Worm (Caenorhabditis elegans) whole organism, early embryonic: ENCODE measurements around the gene cht-3.

Source experiments
- B0310.2 ChIP-seq: sonication (generic microtip); optimal IDR thresholded peaks from 2 replicates; lab custom pipeline; 2016; ENCODE audit warnings: mild to moderate bottlenecking, missing genetic modification characterization, missing compliant biosample characterization
- F13C5.2 ChIP-seq: sonication (generic microtip); optimal IDR thresholded peaks from 2 replicates; lab custom pipeline; 2017; ENCODE audit warnings: mild to moderate bottlenecking, missing genetic modification characterization, inconsistent platforms, missing compliant biosample characterization
- aly-1 ChIP-seq: sonication (generic microtip); optimal IDR thresholded peaks from 2 replicates; lab custom pipeline; 2016; ENCODE audit warnings: missing genetic modification characterization, missing compliant biosample characterization
- ama-1 ChIP-seq: fragments of 150-350 bp; optimal IDR thresholded peaks from 2 replicates; lab custom pipeline; 2014
- ceh-13 ChIP-seq: fragments of 200-800 bp; sonication (Bioruptor generic); optimal IDR thresholded peaks from 2 replicates; lab custom pipeline; 2018; ENCODE audit warnings: mild to moderate bottlenecking, missing genetic modification characterization, missing compliant biosample characterization
- ceh-36 ChIP-seq: sonication (generic microtip); optimal IDR thresholded peaks from 2 replicates; lab custom pipeline; 2016; ENCODE audit warnings: missing genetic modification characterization, inconsistent platforms, missing compliant biosample characterization
- ets-7 ChIP-seq: sonication (generic microtip); optimal IDR thresholded peaks from 2 replicates; lab custom pipeline; 2016; ENCODE audit warnings: missing genotype, missing genetic modification characterization, missing compliant biosample characterization
- flt-1 ChIP-seq: fragments of 200-800 bp; sonication (Bioruptor generic); IDR thresholded peaks from 2 replicates; pipeline ENCODE4 v1.3.6; 2022; ENCODE audit warnings: missing genetic modification characterization, missing compliant biosample characterization
- hmbx-1 ChIP-seq: sonication (generic microtip); optimal IDR thresholded peaks from 2 replicates; lab custom pipeline; 2016; ENCODE audit warnings: mild to moderate bottlenecking, missing genetic modification characterization, missing compliant biosample characterization
- hmg-4 ChIP-seq: fragments of 200-800 bp; sonication (Bioruptor generic); optimal IDR thresholded peaks from 2 replicates; lab custom pipeline; 2018; ENCODE audit warnings: mild to moderate bottlenecking, missing genetic modification characterization, missing compliant biosample characterization
- hnd-1 ChIP-seq: sonication (generic microtip); optimal IDR thresholded peaks from 2 replicates; lab custom pipeline; 2016; ENCODE audit warnings: missing genetic modification characterization, missing compliant biosample characterization
- pes-1 ChIP-seq: fragments of 200-800 bp; sonication (Bioruptor generic); IDR thresholded peaks from 2 replicates; pipeline ENCODE4 v1.3.6; 2022; ENCODE audit warnings: missing genetic modification reagents, missing genetic modification characterization, missing compliant biosample characterization
- scrt-1 ChIP-seq: fragments of 200-800 bp; sonication (Bioruptor generic); IDR thresholded peaks from 2 replicates; pipeline ENCODE4 v1.3.6; 2022; ENCODE audit warnings: missing genetic modification characterization, missing compliant biosample characterization
- sea-1 ChIP-seq: fragments of 200-800 bp; sonication (Bioruptor generic); conservative IDR thresholded peaks from 2 replicates; pipeline ENCODE4 v1.3.6; 2022; ENCODE audit warnings: missing genetic modification characterization, missing compliant biosample characterization
- tbx-11 ChIP-seq: fragments of 200-800 bp; sonication (Bioruptor generic); IDR thresholded peaks from 2 replicates; pipeline ENCODE4 v1.3.6; 2022; ENCODE audit warnings: missing genetic modification characterization, missing compliant biosample characterization
- tbx-37 ChIP-seq: fragments of 200-800 bp; sonication (Bioruptor generic); conservative IDR thresholded peaks from 2 replicates; pipeline ENCODE4 v1.3.6; 2022; ENCODE audit warnings: missing genetic modification reagents, missing genetic modification characterization, missing compliant biosample characterization
- tra-4 ChIP-seq: sonication (generic microtip); optimal IDR thresholded peaks from 2 replicates; lab custom pipeline; 2017; ENCODE audit warnings: missing genetic modification characterization, missing compliant biosample characterization

Gene cht-3

DNA sequence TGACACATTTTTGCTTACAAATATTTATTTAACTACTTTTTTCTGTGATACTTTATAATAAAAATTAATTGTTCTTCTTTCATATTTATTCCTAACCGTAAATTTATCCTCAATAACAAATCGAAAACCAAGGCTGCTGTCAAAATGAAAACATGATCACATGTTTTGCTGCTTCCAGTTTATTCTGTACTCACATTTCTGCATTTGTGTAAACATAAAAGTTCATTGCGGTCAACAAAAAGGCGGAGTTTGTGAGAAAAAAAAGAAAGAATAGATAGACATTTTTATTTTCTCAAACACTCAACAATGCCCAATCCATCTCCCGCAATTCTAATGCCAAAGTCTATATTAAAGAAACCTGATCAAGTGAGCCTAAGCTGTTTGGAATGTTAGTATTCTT is 32.4 kb downstream of the cht-3 start, which contains the start of gene C06G3.3:
C06G3.3 (plus strand) TSS at position 301 of the 400 bp plus-strand sequence.
- no peak for TF ChIP-seq hmbx-1 (tag; lab: Kevin White, UChicago)
- TF ChIP-seq tbx-37 (GFP tag; lab: Robert Waterston, UW) = no peak
- TF ChIP-seq ceh-13 (GFP tag; lab: Kevin White, UChicago) = no peak
- TF ChIP-seq ets-7 (tag; lab: Kevin White, UChicago) = no peak
- TF ChIP-seq hmg-4 (GFP tag; lab: Kevin White, UChicago) = no peak
- no peak for TF ChIP-seq ama-1 (lab: Kevin White, UChicago)
- TF ChIP-seq B0310.2 = no peak

ce11 chrIV:7036790-7037189 is 33.4 kb downstream of the cht-3 start, which contains the start of gene ufl-1:
TSS of gene ufl-1 (minus strand) at chrIV:7036859.
- no peak for TF ChIP-seq flt-1
- TF ChIP-seq ama-1 (lab: Kevin White, UChicago) = no peak
- TF ChIP-seq tbx-37 (GFP tag; lab: Robert Waterston, UW) = no peak
- TF ChIP-seq sea-1 (GFP tag; lab: Robert Waterston, UW) = no peak
- TF ChIP-seq hmbx-1 (tag; lab: Kevin White, UChicago) = no peak
- no peak for TF ChIP-seq hmg-4 (GFP tag; lab: Kevin White, UChicago)
- TF ChIP-seq ets-7 (tag; lab: Kevin White, UChicago) = no peak
- TF ChIP-seq B0310.2 = no peak

DNA sequence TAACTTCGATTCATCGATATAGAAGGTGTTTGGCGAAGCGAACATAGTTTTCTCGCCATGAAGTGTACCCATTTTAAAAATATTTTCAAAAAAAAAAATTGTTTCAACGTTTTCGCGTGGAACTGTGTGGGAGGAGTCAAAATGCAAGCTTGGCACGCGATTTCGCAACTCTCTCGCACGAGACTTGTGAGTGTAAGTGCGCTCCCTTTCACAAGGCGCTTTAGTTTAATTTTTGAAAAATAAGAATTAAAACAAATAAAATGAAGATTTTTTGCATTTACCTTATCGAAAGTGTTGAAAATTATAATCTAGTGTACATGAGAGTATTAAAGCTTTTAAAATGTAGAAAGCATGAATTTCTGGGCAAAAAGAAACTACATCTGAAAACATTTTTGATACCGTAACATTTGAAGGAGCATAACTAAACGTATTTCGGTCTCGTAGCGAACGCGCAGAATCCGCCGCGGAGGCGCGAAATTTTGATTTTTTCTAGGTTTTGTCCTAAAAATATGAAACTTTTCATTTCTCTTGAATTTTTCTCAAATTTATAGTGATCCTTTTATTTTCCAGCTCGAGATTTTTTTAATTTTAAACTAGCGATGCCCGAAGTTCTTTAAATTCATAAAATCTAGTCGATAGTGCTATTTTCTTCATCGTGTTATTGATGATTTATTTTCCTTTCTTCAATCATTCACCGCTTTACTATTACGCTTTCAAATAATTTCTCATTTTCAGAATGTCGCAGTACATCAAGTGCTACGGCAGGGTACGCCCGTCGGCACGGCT is 36.2 kb downstream of the cht-3 start, which contains the start of the genes cogc-2 and klp-18:
cogc-2 (minus strand) TSS at position 105 of the 786 bp plus-strand sequence.
klp-18 (plus strand) TSS at position 736 of the 786 bp plus-strand sequence.
- peak; percentile 38 for TF ChIP-seq aly-1 (tag; lab: Kevin White, UChicago)
- TF ChIP-seq pes-1 (GFP tag; lab: Robert Waterston, UW) = peak; percentile 72
- TF ChIP-seq ceh-13 (GFP tag; lab: Kevin White, UChicago) = peak; percentile 2
- no peak for TF ChIP-seq tra-4 (tag; lab: Kevin White, UChicago)
- peak; percentile 50; the same call in 1 of the 2 replicates for TF ChIP-seq tbx-11
- peak; percentile 7 for TF ChIP-seq hmbx-1 (tag; lab: Kevin White, UChicago)
- peak; percentile 89 for TF ChIP-seq F13C5.2 (tag; lab: Kevin White, UChicago)
- peak; percentile 76 for TF ChIP-seq scrt-1 (GFP tag; lab: Robert Waterston, UW)
- TF ChIP-seq hnd-1 = peak; percentile 26
- TF ChIP-seq ceh-36 (tag; lab: Kevin White, UChicago) = peak; percentile 23
- TF ChIP-seq ama-1 (lab: Kevin White, UChicago) = no peak
- peak; percentile 70 for TF ChIP-seq hmg-4 (GFP tag; lab: Kevin White, UChicago)
- TF ChIP-seq B0310.2 = no peak
- TF ChIP-seq tbx-37 (GFP tag; lab: Robert Waterston, UW) = peak; percentile 56
- TF ChIP-seq ets-7 (tag; lab: Kevin White, UChicago) = peak; percentile 17

- TF ChIP-seq hnd-1 = no peak
- no peak for TF ChIP-seq hmg-4 (GFP tag; lab: Kevin White, UChicago)
- TF ChIP-seq ets-7 (tag; lab: Kevin White, UChicago) = no peak
- TF ChIP-seq tra-4 (tag; lab: Kevin White, UChicago) = no peak
Observed at ce11 chrIV:7043430-7043829, 40.0 kb downstream of the cht-3 start.

ce11 chrIV:7044552-7045139 is 41.2 kb downstream of the cht-3 start, which contains the start of gene tin-9.1:
TSS of gene tin-9.1 (minus strand) at chrIV:7044602.
- TF ChIP-seq ama-1 (lab: Kevin White, UChicago) = no peak
- TF ChIP-seq tbx-37 (GFP tag; lab: Robert Waterston, UW) = no peak
- TF ChIP-seq ceh-13 (GFP tag; lab: Kevin White, UChicago) = no peak
- no peak for TF ChIP-seq flt-1
- TF ChIP-seq hmg-4 (GFP tag; lab: Kevin White, UChicago) = no peak
- TF ChIP-seq tbx-11 = no peak
- TF ChIP-seq hmbx-1 (tag; lab: Kevin White, UChicago) = no peak
- TF ChIP-seq aly-1 (tag; lab: Kevin White, UChicago) = no peak
- TF ChIP-seq F13C5.2 (tag; lab: Kevin White, UChicago) = no peak
- TF ChIP-seq sea-1 (GFP tag; lab: Robert Waterston, UW) = no peak

DNA sequence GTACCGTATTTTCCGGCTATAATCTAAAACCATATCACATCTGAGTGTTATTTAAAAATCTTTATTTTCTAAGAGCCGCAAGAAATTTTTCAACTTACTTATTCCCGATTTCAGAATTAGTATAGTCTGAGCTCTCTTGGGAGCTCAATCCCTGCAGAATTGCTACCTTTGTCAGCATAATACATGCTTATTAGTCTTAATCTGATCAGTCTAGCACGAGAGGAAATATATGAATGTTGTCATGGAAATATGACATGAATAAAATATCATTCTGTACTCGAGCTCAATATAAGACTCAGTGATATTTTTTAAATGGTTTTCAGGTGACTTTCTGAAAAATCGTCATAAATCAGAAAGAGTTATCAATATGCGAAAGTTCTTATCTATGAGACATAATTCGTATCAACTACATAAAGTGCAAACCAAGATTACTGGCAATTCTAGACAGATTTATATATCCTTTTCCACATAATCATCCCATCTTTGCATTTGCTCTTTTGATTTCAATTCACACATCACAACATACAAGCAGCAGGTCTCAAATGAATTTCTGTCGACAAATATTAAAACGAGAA is 42.0 kb downstream of the cht-3 start:
- no peak for TF ChIP-seq tbx-37 (GFP tag; lab: Robert Waterston, UW)
- no peak for TF ChIP-seq ets-7 (tag; lab: Kevin White, UChicago)
- TF ChIP-seq pes-1 (GFP tag; lab: Robert Waterston, UW) = no peak
- TF ChIP-seq hnd-1 = no peak
- no peak for TF ChIP-seq B0310.2
- no peak for TF ChIP-seq tra-4 (tag; lab: Kevin White, UChicago)
- no peak for TF ChIP-seq aly-1 (tag; lab: Kevin White, UChicago)
- no peak for TF ChIP-seq hmg-4 (GFP tag; lab: Kevin White, UChicago)
- no peak for TF ChIP-seq F13C5.2 (tag; lab: Kevin White, UChicago)
- TF ChIP-seq ceh-36 (tag; lab: Kevin White, UChicago) = no peak
- TF ChIP-seq ceh-13 (GFP tag; lab: Kevin White, UChicago) = no peak
- TF ChIP-seq tbx-11 = no peak
- no peak for TF ChIP-seq ama-1 (lab: Kevin White, UChicago)
